Worm (Caenorhabditis elegans) whole organism, late embryonic: ENCODE results near the gene K03D3.2.

Experiments
- C38D4.7 ChIP-seq: fragments of 200-800 bp; sonication (Bioruptor generic); optimal IDR thresholded peaks from 2 replicates; lab custom pipeline; 2018; ENCODE audit warnings: mild to moderate bottlenecking, missing genetic modification characterization, moderate library complexity, missing compliant biosample characterization
- K02D7.2 ChIP-seq: sonication (generic microtip); optimal IDR thresholded peaks from 2 replicates; lab custom pipeline; 2017; ENCODE audit warnings: mild to moderate bottlenecking, missing genetic modification characterization, missing compliant biosample characterization
- T23F11.4 ChIP-seq: fragments of 200-800 bp; sonication (Bioruptor generic); optimal IDR thresholded peaks from 2 replicates; lab custom pipeline; 2018; ENCODE audit warnings: mild to moderate bottlenecking, missing genetic modification characterization, missing compliant biosample characterization
- ahr-1 ChIP-seq: sonication (generic microtip); optimal IDR thresholded peaks from 2 replicates; lab custom pipeline; 2016; ENCODE audit warnings: missing genetic modification characterization, missing compliant biosample characterization
- ama-1 ChIP-seq: fragments of 150-350 bp; optimal IDR thresholded peaks from 2 replicates; lab custom pipeline; 2014
- ceh-14 ChIP-seq: sonication (generic microtip); optimal IDR thresholded peaks from 2 replicates; lab custom pipeline; 2016; ENCODE audit warnings: missing genotype, missing genetic modification characterization, missing compliant biosample characterization
- ceh-18 ChIP-seq: sonication (generic microtip); optimal IDR thresholded peaks from 2 replicates; lab custom pipeline; 2016; ENCODE audit warnings: missing genetic modification characterization, missing compliant biosample characterization
- ceh-19 ChIP-seq: fragments of 200-800 bp; sonication (Bioruptor generic); optimal IDR thresholded peaks from 2 replicates; lab custom pipeline; 2018; ENCODE audit warnings: mild to moderate bottlenecking, missing genetic modification characterization, missing compliant biosample characterization
- ceh-2 ChIP-seq: sonication (generic microtip); optimal IDR thresholded peaks from 2 replicates; lab custom pipeline; 2016; ENCODE audit warnings: missing genotype, missing genetic modification characterization, missing compliant biosample characterization
- ceh-24 ChIP-seq: sonication (generic microtip); optimal IDR thresholded peaks from 2 replicates; lab custom pipeline; 2016; ENCODE audit warnings: mild to moderate bottlenecking, missing genetic modification characterization, missing compliant biosample characterization
- ceh-31 ChIP-seq: sonication (generic microtip); optimal IDR thresholded peaks from 2 replicates; lab custom pipeline; 2016; ENCODE audit warnings: missing genetic modification characterization, missing compliant biosample characterization
- ceh-34 ChIP-seq: sonication (generic microtip); optimal IDR thresholded peaks from 2 replicates; lab custom pipeline; 2016; ENCODE audit warnings: mild to moderate bottlenecking, missing genetic modification characterization, missing compliant biosample characterization
- che-1 ChIP-seq: sonication (generic microtip); optimal IDR thresholded peaks from 2 replicates; lab custom pipeline; 2016; ENCODE audit warnings: mild to moderate bottlenecking, missing genetic modification characterization, missing compliant biosample characterization
- dmd-4 ChIP-seq: sonication (generic microtip); optimal IDR thresholded peaks from 2 replicates; lab custom pipeline; 2016; ENCODE audit warnings: borderline replicate concordance, missing genetic modification characterization, missing compliant biosample characterization
- dve-1 ChIP-seq: sonication (generic microtip); optimal IDR thresholded peaks from 2 replicates; lab custom pipeline; 2017; ENCODE audit warnings: antibody characterized with exemption, mild to moderate bottlenecking, missing genetic modification characterization, missing compliant biosample characterization
- elt-4 ChIP-seq: sonication (generic microtip); optimal IDR thresholded peaks from 2 replicates; lab custom pipeline; 2016; ENCODE audit warnings: missing genetic modification characterization, missing compliant biosample characterization
- ets-4 ChIP-seq: sonication (generic microtip); optimal IDR thresholded peaks from 2 replicates; lab custom pipeline; 2016; ENCODE audit warnings: missing genetic modification characterization, missing compliant biosample characterization
- fax-1 ChIP-seq: sonication (generic microtip); optimal IDR thresholded peaks from 2 replicates; lab custom pipeline; 2016; ENCODE audit warnings: missing genotype, missing genetic modification characterization, missing compliant biosample characterization
- fkh-10 ChIP-seq: fragments of 150-350 bp; optimal IDR thresholded peaks from 2 replicates; lab custom pipeline; 2014; ENCODE audit warnings: missing biosample characterization, missing genetic modification reagents, missing genetic modification characterization
- hlh-15 ChIP-seq: sonication (generic microtip); optimal IDR thresholded peaks from 2 replicates; lab custom pipeline; 2016; ENCODE audit warnings: missing genetic modification characterization, missing compliant biosample characterization
- hlh-30 ChIP-seq: sonication (generic microtip); optimal IDR thresholded peaks from 2 replicates; lab custom pipeline; 2017; ENCODE audit warnings: antibody characterized with exemption, missing genetic modification characterization, missing compliant biosample characterization; ENCODE audit not compliant: insufficient read depth
- nhr-11 ChIP-seq: fragments of 150-350 bp; optimal IDR thresholded peaks from 2 replicates; lab custom pipeline; 2014; ENCODE audit warnings: missing biosample characterization, missing genetic modification characterization
- nhr-232 ChIP-seq: sonication (generic microtip); optimal IDR thresholded peaks from 2 replicates; lab custom pipeline; 2016; ENCODE audit warnings: missing genetic modification characterization, missing compliant biosample characterization
- odd-2 ChIP-seq: sonication (generic microtip); optimal IDR thresholded peaks from 2 replicates; lab custom pipeline; 2017; ENCODE audit warnings: antibody characterized with exemption, mild to moderate bottlenecking, missing genetic modification characterization, missing compliant biosample characterization
- pag-3 ChIP-seq: sonication (generic microtip); optimal IDR thresholded peaks from 2 replicates; lab custom pipeline; 2016; ENCODE audit warnings: missing compliant biosample characterization, missing genetic modification characterization, borderline replicate concordance
- pha-2 ChIP-seq: sonication (generic microtip); optimal IDR thresholded peaks from 2 replicates; lab custom pipeline; 2017; ENCODE audit warnings: mild to moderate bottlenecking, missing genetic modification characterization, missing compliant biosample characterization
- pqm-1 ChIP-seq: sonication (generic microtip); optimal IDR thresholded peaks from 2 replicates; lab custom pipeline; 2016; ENCODE audit warnings: missing genetic modification characterization, missing compliant biosample characterization
- ref-2 ChIP-seq: sonication (generic microtip); optimal IDR thresholded peaks from 2 replicates; lab custom pipeline; 2016; ENCODE audit warnings: missing genetic modification characterization, missing compliant biosample characterization
- rnt-1 ChIP-seq: sonication (generic microtip); optimal IDR thresholded peaks from 2 replicates; lab custom pipeline; 2016; ENCODE audit warnings: missing genetic modification characterization, missing compliant biosample characterization
- sdc-2 ChIP-seq: sonication (generic microtip); optimal IDR thresholded peaks from 2 replicates; lab custom pipeline; 2016; ENCODE audit warnings: missing genotype, missing genetic modification characterization, missing compliant biosample characterization
- sox-2 ChIP-seq: fragments of 200-800 bp; sonication (Bioruptor generic); IDR thresholded peaks from 2 replicates; pipeline ENCODE4 v1.3.6; 2022; ENCODE audit warnings: missing genetic modification reagents, missing genetic modification characterization, missing compliant biosample characterization
- sox-4 ChIP-seq: sonication (generic microtip); optimal IDR thresholded peaks from 2 replicates; lab custom pipeline; 2017; ENCODE audit warnings: mild to moderate bottlenecking, missing genetic modification characterization, inconsistent platforms, missing compliant biosample characterization
- syd-9 ChIP-seq: sonication (generic microtip); optimal IDR thresholded peaks from 2 replicates; lab custom pipeline; 2016; ENCODE audit warnings: mild to moderate bottlenecking, missing genetic modification characterization, moderate library complexity, missing compliant biosample characterization
- tbx-2 ChIP-seq: sonication (generic microtip); optimal IDR thresholded peaks from 2 replicates; lab custom pipeline; 2016; ENCODE audit warnings: missing genetic modification characterization, missing compliant biosample characterization
- tbx-7 ChIP-seq: sonication (generic microtip); optimal IDR thresholded peaks from 2 replicates; lab custom pipeline; 2016; ENCODE audit warnings: missing genotype, missing genetic modification characterization, missing compliant biosample characterization
- ttx-3 ChIP-seq: sonication (generic microtip); optimal IDR thresholded peaks from 2 replicates; lab custom pipeline; 2016; ENCODE audit warnings: missing genetic modification reagents, missing genetic modification characterization, missing compliant biosample characterization
- unc-3 ChIP-seq, 2 experiments: fragments of 200-800 bp in 1 of 2; sonication (Bioruptor generic) in 1 of 2; sonication (generic microtip) in 1 of 2; conservative IDR thresholded peaks in 1 of 2; optimal IDR thresholded peaks in 1 of 2; 2 replicates each; pipeline versions ENCODE4 v1.3.6 to Lab custom; 2016 to 2022; ENCODE audit warnings: missing compliant biosample characterization in 2 of 2, missing genetic modification characterization in 2 of 2, missing genetic modification reagents in 1 of 2
- unc-42 ChIP-seq: sonication (generic microtip); optimal IDR thresholded peaks from 2 replicates; lab custom pipeline; 2016; ENCODE audit warnings: missing genotype, missing genetic modification characterization, missing compliant biosample characterization
- ztf-16 ChIP-seq: sonication (generic microtip); optimal IDR thresholded peaks from 2 replicates; lab custom pipeline; 2017; ENCODE audit warnings: missing genetic modification characterization, missing compliant biosample characterization

K03D3.2 gene

ce11 chrIV:16332585-16332984, 4.2 kb upstream of the K03D3.2 start, which contains the start of gene srz-71:
srz-71 (plus strand) TSS chrIV:16332885.
- TF ChIP-seq che-1 (tag; lab: Kevin White, UChicago) = no peak
- TF ChIP-seq nhr-232 = no peak
- no peak for TF ChIP-seq K02D7.2 (tag; lab: Kevin White, UChicago)
- no peak for TF ChIP-seq unc-3 (GFP tag; conservative IDR thresholded peaks at IDR 0.05; lab: Robert Waterston, UW)
- no peak for TF ChIP-seq unc-3 (tag; optimal IDR thresholded peaks at IDR 0.05; lab: Kevin White, UChicago)
- no peak for TF ChIP-seq dmd-4 (tag; lab: Kevin White, UChicago)
- no peak for TF ChIP-seq sox-4 (tag; lab: Kevin White, UChicago)
- TF ChIP-seq sdc-2 = no peak
- TF ChIP-seq syd-9 (tag; lab: Kevin White, UChicago) = no peak
- no peak for TF ChIP-seq rnt-1
- no peak for TF ChIP-seq ztf-16

ce11 chrIV:16330508-16330907, 2.1 kb upstream of the K03D3.2 start:
- peak; percentile 9 for TF ChIP-seq ref-2 (tag; lab: Kevin White, UChicago)
- TF ChIP-seq sdc-2 = peak; percentile 4
- no peak for TF ChIP-seq ets-4 (tag; lab: Kevin White, UChicago)

ce11 chrIV:16329159-16329558, 740 bp upstream of the K03D3.2 start, which contains the start of gene srz-74:
srz-74 (plus strand) TSS chrIV:16329459.
- TF ChIP-seq tbx-2 (tag; lab: Kevin White, UChicago) (no peak), sdc-2 (no peak), ceh-2 (tag; lab: Kevin White, UChicago) (no peak), ceh-18 (tag; lab: Kevin White, UChicago) (no peak), elt-4 (tag; lab: Kevin White, UChicago) (no peak), nhr-11 (tag; lab: Kevin White, UChicago) (no peak), unc-42 (no peak), pha-2 (tag; lab: Kevin White, UChicago) (no peak), hlh-30 (tag; lab: Kevin White, UChicago) (no peak), hlh-15 (tag; lab: Kevin White, UChicago) (no peak), fax-1 (no peak), pag-3 (tag; lab: Kevin White, UChicago) (no peak), syd-9 (tag; lab: Kevin White, UChicago) (no peak), T23F11.4 (GFP tag; lab: Kevin White, UChicago) (no peak), ama-1 (lab: Kevin White, UChicago) (no peak), ceh-24 (no peak)

- TF ChIP-seq C38D4.7 (GFP tag; lab: Kevin White, UChicago) = no peak
- no peak for TF ChIP-seq ahr-1 (tag; lab: Kevin White, UChicago)
- TF ChIP-seq ceh-19 (GFP tag; lab: Kevin White, UChicago) = no peak
- no peak for TF ChIP-seq dve-1 (tag; lab: Kevin White, UChicago)
- TF ChIP-seq ceh-34 (tag; lab: Kevin White, UChicago) = no peak
- no peak for TF ChIP-seq odd-2 (tag; lab: Kevin White, UChicago)
- TF ChIP-seq ceh-14 (tag; lab: Kevin White, UChicago) = no peak
- TF ChIP-seq unc-3 (GFP tag; conservative IDR thresholded peaks at IDR 0.05; lab: Robert Waterston, UW) = no peak
- no peak for TF ChIP-seq unc-3 (tag; optimal IDR thresholded peaks at IDR 0.05; lab: Kevin White, UChicago)
- no peak for TF ChIP-seq ceh-31 (tag; lab: Kevin White, UChicago)
- no peak for TF ChIP-seq ztf-16
- TF ChIP-seq sox-2 (GFP tag; lab: Robert Waterston, UW) = no peak
- no peak for TF ChIP-seq pag-3 (tag; lab: Kevin White, UChicago)
- no peak for TF ChIP-seq pha-2 (tag; lab: Kevin White, UChicago)
- TF ChIP-seq fkh-10 (GFP tag; lab: Kevin White, UChicago) = no peak
- TF ChIP-seq tbx-7 (tag; lab: Kevin White, UChicago) = no peak
- TF ChIP-seq pqm-1 (tag; lab: Kevin White, UChicago) = no peak
- no peak for TF ChIP-seq ttx-3 (tag; lab: Kevin White, UChicago)
- TF ChIP-seq ceh-24 = no peak
Measured at ce11 chrIV:16324589-16324988, 3.8 kb downstream of the K03D3.2 start, which contains the start of gene srz-105. srz-105 (plus strand) TSS chrIV:16324889.
